Worm (Caenorhabditis elegans) whole organism, late embryonic: ENCODE results near the gene gpx-4.

Experiments used
- fkh-6 ChIP-seq: sonication (generic microtip); optimal IDR thresholded peaks from 2 replicates; lab custom pipeline; 2016; ENCODE audit warnings: missing genetic modification characterization, missing compliant biosample characterization
- hlh-30 ChIP-seq: sonication (generic microtip); optimal IDR thresholded peaks from 2 replicates; lab custom pipeline; 2017; ENCODE audit warnings: antibody characterized with exemption, missing genetic modification characterization, missing compliant biosample characterization; ENCODE audit not compliant: insufficient read depth
- lin-11 ChIP-seq: fragments of 200-800 bp; sonication (Bioruptor generic); optimal IDR thresholded peaks from 2 replicates; lab custom pipeline; 2018; ENCODE audit warnings: mild to moderate bottlenecking, missing genetic modification characterization, missing compliant biosample characterization

DNA sequence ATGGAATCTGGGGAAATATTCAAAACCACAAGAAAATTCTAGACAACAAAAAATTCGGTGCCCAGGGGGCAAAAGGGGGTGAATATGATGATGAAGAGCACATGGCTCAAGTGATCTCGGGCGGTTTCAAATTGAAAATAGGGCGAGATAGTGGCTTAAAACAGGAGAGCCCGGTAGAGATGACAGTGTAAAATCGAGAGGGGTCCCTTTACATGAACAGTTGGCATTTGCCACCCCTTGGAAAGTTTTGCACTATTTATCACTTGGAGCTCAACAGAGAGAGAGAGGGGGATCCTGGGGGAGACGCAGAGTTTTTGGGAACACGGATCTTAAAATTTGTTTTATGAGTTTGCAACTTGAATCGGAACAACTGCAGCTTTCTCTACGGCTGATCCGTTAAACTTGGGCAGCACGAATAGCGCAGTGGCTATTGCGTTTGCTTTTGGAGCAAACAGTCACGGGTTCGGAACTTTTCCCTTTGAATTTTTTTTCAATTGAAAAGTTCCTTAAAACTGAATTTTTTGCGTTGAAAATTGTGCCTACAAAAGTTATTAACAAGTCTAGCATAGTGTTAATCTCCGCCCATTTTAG is 9.3 kb downstream of the gpx-4 start:
- no peak for TF ChIP-seq hlh-30
- TF ChIP-seq fkh-6 (tag; lab: Kevin White, UChicago): no peak
- no peak for TF ChIP-seq lin-11
